Worm (Caenorhabditis elegans): ENCODE data around the gene phb-2.

- TF ChIP-seq ztf-11 (tag; optimal IDR thresholded peaks at IDR 0.05) (no peak), nhr-76 (tag; optimal IDR thresholded peaks at IDR 0.05) (no peak), nhr-11 (tag; optimal IDR thresholded peaks at IDR 0.05) (no peak)
These were observed 3.2 kb upstream of the phb-2 start for ce11 chrII:6248029-6248428.

Measured in whole organism, L3 larva.